Worm (Caenorhabditis elegans): Measurements from ENCODE around the gene amt-1.

- TF ChIP-seq ztf-29 (GFP tag; IDR thresholded peaks at IDR 0.05): no peak
- no peak for TF ChIP-seq klf-2 (GFP tag; conservative IDR thresholded peaks at IDR 0.05)
- TF ChIP-seq med-1 (GFP tag; optimal IDR thresholded peaks at IDR 0.05; ENCODE audit: insufficient read depth): no peak
- no peak for TF ChIP-seq cog-1 (tag; optimal IDR thresholded peaks at IDR 0.05)
- no peak for TF ChIP-seq flt-1 (GFP tag; IDR thresholded peaks at IDR 0.05)
- no peak for TF ChIP-seq ref-1 (GFP tag; conservative IDR thresholded peaks at IDR 0.05)
Observed at ce11 chrX:4577941-4578340, 6.7 kb downstream of the amt-1 start, which contains the start of gene C05E11.3.
